Worm (Caenorhabditis elegans) whole organism, L2 larva: Measurements from ENCODE around the gene algn-8.

Source experiments
- C34F6.9 ChIP-seq: fragments of 150-350 bp; optimal IDR thresholded peaks from 2 replicates; lab custom pipeline; 2014; ENCODE audit warnings: missing biosample characterization, missing genetic modification characterization
- F13H6.1 ChIP-seq: sonication (generic microtip); optimal IDR thresholded peaks from 2 replicates; lab custom pipeline; 2016; ENCODE audit warnings: missing genetic modification characterization, missing compliant biosample characterization
- R02D3.7 ChIP-seq: fragments of 150-350 bp; optimal IDR thresholded peaks from 2 replicates; lab custom pipeline; 2014; ENCODE audit warnings: missing biosample characterization, missing genetic modification characterization
- Y55F3AM.14 ChIP-seq: fragments of 200-800 bp; sonication (Bioruptor generic); optimal IDR thresholded peaks from 2 replicates; lab custom pipeline; 2018; ENCODE audit warnings: mild to moderate bottlenecking, missing genetic modification characterization, missing compliant biosample characterization
- ZK546.5 ChIP-seq: sonication (generic microtip); optimal IDR thresholded peaks from 2 replicates; lab custom pipeline; 2017; ENCODE audit warnings: missing biosample characterization, missing genetic modification characterization
- aly-2 ChIP-seq: fragments of 150-350 bp; optimal IDR thresholded peaks from 2 replicates; lab custom pipeline; 2014; ENCODE audit warnings: missing biosample characterization, missing genetic modification characterization
- ama-1 ChIP-seq: fragments of 150-350 bp; optimal IDR thresholded peaks from 2 replicates; lab custom pipeline; 2018; ENCODE audit warnings: inconsistent platforms
- blmp-1 ChIP-seq: sonication (generic microtip); optimal IDR thresholded peaks from 2 replicates; lab custom pipeline; 2017; ENCODE audit warnings: missing genetic modification characterization, mild to moderate bottlenecking, missing compliant biosample characterization, antibody characterized with exemption, moderate library complexity; ENCODE audit not compliant: insufficient read depth
- ceh-16 ChIP-seq: fragments of 150-350 bp; optimal IDR thresholded peaks from 2 replicates; lab custom pipeline; 2014; ENCODE audit warnings: missing biosample characterization, missing genetic modification characterization
- ceh-82 ChIP-seq: fragments of 150-350 bp; optimal IDR thresholded peaks from 2 replicates; lab custom pipeline; 2014; ENCODE audit warnings: missing biosample characterization, missing genetic modification characterization
- crh-2 ChIP-seq: sonication (generic microtip); optimal IDR thresholded peaks from 2 replicates; lab custom pipeline; 2017; ENCODE audit warnings: missing biosample characterization, missing genetic modification characterization
- egl-27 ChIP-seq: sonication (generic microtip); optimal IDR thresholded peaks from 3 replicates; lab custom pipeline; 2017; ENCODE audit warnings: missing biosample characterization, missing genetic modification reagents, missing genetic modification characterization
- elt-1 ChIP-seq: fragments of 150-350 bp; optimal IDR thresholded peaks from 2 replicates; lab custom pipeline; 2014; ENCODE audit warnings: missing biosample characterization, missing genetic modification characterization
- elt-3 ChIP-seq: sonication (generic microtip); optimal IDR thresholded peaks from 2 replicates; lab custom pipeline; 2017; ENCODE audit warnings: missing biosample characterization, missing genetic modification characterization
- fos-1 ChIP-seq: fragments of 150-350 bp; optimal IDR thresholded peaks from 2 replicates; lab custom pipeline; 2014; ENCODE audit warnings: missing biosample characterization, missing genetic modification characterization
- gmeb-1 ChIP-seq: fragments of 150-350 bp; optimal IDR thresholded peaks from 2 replicates; lab custom pipeline; 2014; ENCODE audit warnings: missing biosample characterization, missing genetic modification characterization
- lin-13 ChIP-seq: fragments of 150-350 bp; optimal IDR thresholded peaks from 2 replicates; lab custom pipeline; 2014; ENCODE audit warnings: missing biosample characterization, missing genetic modification reagents, missing genetic modification characterization
- lin-39 ChIP-seq: fragments of 150-350 bp; optimal IDR thresholded peaks from 2 replicates; lab custom pipeline; 2014; ENCODE audit warnings: missing biosample characterization, missing genetic modification reagents, missing genetic modification characterization
- lsy-2 ChIP-seq, 2 experiments: fragments of 150-350 bp in 1 of 2; sonication (generic microtip) in 1 of 2; optimal IDR thresholded peaks; 2 replicates each; lab custom pipeline; 2014 to 2017; ENCODE audit warnings: missing biosample characterization in 2 of 2, missing genetic modification characterization in 2 of 2
- mab-5 ChIP-seq: fragments of 150-350 bp; optimal IDR thresholded peaks from 2 replicates; lab custom pipeline; 2014; ENCODE audit warnings: missing biosample characterization, missing genetic modification characterization
- mbf-1 ChIP-seq: sonication (generic microtip); optimal IDR thresholded peaks from 2 replicates; lab custom pipeline; 2017; ENCODE audit warnings: missing biosample characterization, missing genetic modification characterization
- mdl-1 ChIP-seq, 2 experiments: fragments of 150-350 bp in 1 of 2; sonication (generic microtip) in 1 of 2; optimal IDR thresholded peaks; 2 replicates each; lab custom pipeline; 2017; ENCODE audit warnings: missing biosample characterization in 2 of 2, missing genetic modification characterization in 2 of 2
- nhr-10 ChIP-seq: sonication (generic microtip); optimal IDR thresholded peaks from 2 replicates; lab custom pipeline; 2017; ENCODE audit warnings: missing biosample characterization, missing genetic modification characterization
- nhr-11 ChIP-seq: fragments of 150-350 bp; optimal IDR thresholded peaks from 2 replicates; lab custom pipeline; 2014; ENCODE audit warnings: missing biosample characterization, missing genetic modification characterization
- nhr-12 ChIP-seq: fragments of 150-350 bp; optimal IDR thresholded peaks from 2 replicates; lab custom pipeline; 2014; ENCODE audit warnings: missing biosample characterization, missing genetic modification characterization
- nhr-129 ChIP-seq: fragments of 150-350 bp; optimal IDR thresholded peaks from 2 replicates; lab custom pipeline; 2014; ENCODE audit warnings: missing biosample characterization, missing genetic modification characterization
- nhr-23 ChIP-seq: fragments of 150-350 bp; optimal IDR thresholded peaks from 2 replicates; lab custom pipeline; 2014; ENCODE audit warnings: missing biosample characterization, missing genetic modification reagents, missing genetic modification characterization
- nhr-237 ChIP-seq: fragments of 150-350 bp; optimal IDR thresholded peaks from 2 replicates; lab custom pipeline; 2014; ENCODE audit warnings: missing biosample characterization, missing genetic modification characterization
- nhr-77 ChIP-seq: fragments of 150-350 bp; optimal IDR thresholded peaks from 2 replicates; lab custom pipeline; 2014; ENCODE audit warnings: missing biosample characterization, missing genetic modification characterization
- skn-1 ChIP-seq: sonication (generic microtip); optimal IDR thresholded peaks from 2 replicates; lab custom pipeline; 2017; ENCODE audit warnings: missing biosample characterization, missing genetic modification characterization
- snpc-4 ChIP-seq: fragments of 150-350 bp; optimal IDR thresholded peaks from 2 replicates; lab custom pipeline; 2014; ENCODE audit warnings: missing biosample characterization, missing genetic modification characterization
- unc-39 ChIP-seq: fragments of 150-350 bp; optimal IDR thresholded peaks from 2 replicates; lab custom pipeline; 2014; ENCODE audit warnings: missing biosample characterization, missing genetic modification characterization
- ztf-1 ChIP-seq: fragments of 200-800 bp; sonication (Bioruptor generic); conservative IDR thresholded peaks from 2 replicates; pipeline ENCODE4 v1.3.6; 2022; ENCODE audit warnings: missing genetic modification characterization, missing compliant biosample characterization
- ztf-11 ChIP-seq: sonication (generic microtip); optimal IDR thresholded peaks from 2 replicates; lab custom pipeline; 2017; ENCODE audit warnings: missing biosample characterization, missing genetic modification characterization
- ztf-4 ChIP-seq: fragments of 150-350 bp; optimal IDR thresholded peaks from 2 replicates; lab custom pipeline; 2014; ENCODE audit warnings: missing biosample characterization, missing genetic modification characterization

The algn-8 gene

DNA sequence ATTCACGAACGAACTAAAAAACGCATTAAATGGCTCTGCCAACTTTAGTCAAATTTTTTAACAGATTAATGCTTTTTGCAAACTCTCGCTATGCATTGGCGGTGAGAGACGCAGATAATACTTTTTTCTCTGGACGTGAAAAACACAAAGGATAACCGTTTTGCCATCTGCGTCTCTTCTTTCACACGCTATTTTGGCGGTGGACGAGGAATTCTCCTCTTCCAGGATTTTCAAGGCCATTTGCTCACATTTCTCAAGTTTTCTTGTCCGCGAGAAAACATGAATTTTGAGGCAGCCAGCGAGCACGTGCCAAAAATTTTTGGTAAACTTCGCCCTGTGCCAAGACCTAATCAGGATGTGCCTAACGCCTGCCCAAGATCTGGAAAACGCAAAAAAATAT, 44.8 kb upstream of the algn-8 start (continued):
- TF ChIP-seq F13H6.1 (tag; lab: Kevin White, UChicago), result peak; percentile 15
- no peak for TF ChIP-seq nhr-77
- no peak for TF ChIP-seq ztf-4 (tag; lab: Kevin White, UChicago)
- no peak for TF ChIP-seq ceh-82 (tag; lab: Kevin White, UChicago)
- TF ChIP-seq nhr-12 (tag; lab: Kevin White, UChicago), result no peak
- TF ChIP-seq gmeb-1 (tag; lab: Kevin White, UChicago), result peak; percentile 15
- no peak for TF ChIP-seq snpc-4 (tag; lab: Kevin White, UChicago)

DNA sequence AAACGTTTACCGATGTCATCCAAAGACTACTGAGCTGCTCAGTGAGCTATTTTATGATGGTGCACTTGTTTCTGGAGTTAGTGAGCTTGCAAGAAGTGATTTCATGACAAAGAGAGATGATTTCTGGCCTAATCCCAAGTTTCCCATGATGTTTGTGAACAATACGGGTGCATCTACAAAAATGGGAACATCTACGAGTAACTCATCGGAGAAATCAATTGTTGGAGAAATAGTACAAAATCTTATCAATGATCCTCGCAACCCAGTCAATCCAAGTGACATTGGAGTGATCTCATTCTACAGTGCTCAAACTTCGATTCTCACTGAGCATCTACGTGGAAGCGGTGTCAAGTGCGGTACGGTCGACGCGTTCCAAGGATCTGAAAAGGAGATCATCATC, 42.2 kb upstream of the algn-8 start:
- no peak for TF ChIP-seq nhr-23 (tag; lab: Kevin White, UChicago)
- TF ChIP-seq R02D3.7 (tag; lab: Kevin White, UChicago), result no peak
- TF ChIP-seq nhr-129 (tag; lab: Kevin White, UChicago), result no peak
- no peak for TF ChIP-seq nhr-237
- no peak for TF ChIP-seq unc-39 (tag; lab: Kevin White, UChicago)
- TF ChIP-seq mab-5 (tag; lab: Kevin White, UChicago), result no peak
- no peak for TF ChIP-seq egl-27
- no peak for TF ChIP-seq lin-13 (GFP tag; lab: Kevin White, UChicago)
- TF ChIP-seq elt-1, result no peak
- no peak for TF ChIP-seq crh-2 (tag; lab: Kevin White, UChicago)
- no peak for TF ChIP-seq mbf-1 (tag; lab: Kevin White, UChicago)
- TF ChIP-seq snpc-4 (tag; lab: Kevin White, UChicago), result no peak
- TF ChIP-seq blmp-1 (tag; lab: Kevin White, UChicago), result no peak
- TF ChIP-seq nhr-11, result no peak
- TF ChIP-seq mdl-1 (tag; optimal IDR thresholded peaks at IDR 0.05; lab: Kevin White, UChicago), result no peak
- no peak for TF ChIP-seq nhr-10 (tag; lab: Kevin White, UChicago)
- TF ChIP-seq skn-1 (tag; lab: Kevin White, UChicago), result no peak
- no peak for TF ChIP-seq fos-1 (tag; lab: Kevin White, UChicago)

DNA sequence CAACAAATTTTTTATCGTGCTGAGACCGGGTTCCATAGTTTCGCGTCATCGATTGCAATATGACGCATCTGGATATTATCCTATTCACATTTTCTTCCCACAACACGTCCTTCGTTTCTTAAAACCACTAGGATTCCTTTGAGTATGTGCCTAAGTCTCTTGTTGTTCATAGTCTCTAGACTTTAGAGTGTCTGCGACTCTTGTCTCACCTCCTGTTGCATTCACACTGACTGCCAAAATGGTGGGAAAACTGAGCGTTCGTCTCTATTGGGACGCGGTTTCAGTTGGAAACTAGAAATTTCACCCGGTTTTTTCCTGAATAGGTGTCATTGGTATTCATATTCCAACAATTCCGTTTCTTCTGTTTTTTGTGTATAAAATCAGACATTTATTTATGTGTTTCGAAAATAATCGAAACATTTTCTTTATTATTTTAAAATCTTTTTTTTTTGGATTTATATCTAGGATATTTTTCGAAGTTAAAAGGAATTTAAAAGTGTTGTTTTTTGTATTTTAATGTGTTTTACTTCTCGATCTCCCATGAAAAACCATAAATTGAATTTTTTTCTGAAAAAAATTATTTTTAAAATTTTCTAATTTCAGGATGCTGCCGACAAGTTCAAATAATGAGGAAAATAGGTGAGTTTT, 35.5 kb upstream of the algn-8 start, which contains the start of gene C05C10.2:
Gene C05C10.2 (plus strand): TSS at position 598 of the 648 bp plus-strand sequence.
- TF ChIP-seq elt-3 (tag; lab: Kevin White, UChicago) (no peak), ceh-16 (tag; lab: Kevin White, UChicago) (no peak), elt-1 (no peak), Y55F3AM.14 (no peak), nhr-129 (tag; lab: Kevin White, UChicago) (peak; percentile 4), blmp-1 (tag; lab: Kevin White, UChicago) (no peak), nhr-23 (tag; lab: Kevin White, UChicago) (no peak), C34F6.9 (tag; lab: Kevin White, UChicago) (peak; percentile 46), ZK546.5 (tag; lab: Kevin White, UChicago) (no peak)
- TF ChIP-seq, all 48 proteins: peak for 2

DNA sequence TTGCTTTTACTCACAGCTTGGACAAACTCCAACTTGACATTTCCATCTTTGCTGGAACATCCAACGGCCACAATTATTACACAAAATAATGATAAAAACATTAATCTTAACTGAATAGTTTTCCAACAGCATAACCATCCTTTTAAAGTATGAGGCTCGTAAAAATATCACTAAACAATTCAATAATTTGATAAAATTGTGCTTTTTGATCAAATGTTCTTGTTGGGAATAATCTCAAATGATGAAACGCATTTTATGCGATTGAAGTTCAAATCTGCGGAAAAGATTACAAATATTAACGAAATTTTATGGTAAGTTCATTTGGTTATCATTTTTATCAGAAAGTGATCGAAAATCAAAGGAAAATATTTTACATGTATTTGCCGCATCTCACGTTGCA, 34.2 kb upstream of the algn-8 start, which contains the start of gene pho-10:
Gene pho-10 (minus strand): TSS at position 101 of the 400 bp plus-strand sequence.
- no peak for TF ChIP-seq ztf-1 (GFP tag; lab: Robert Waterston, UW)
- TF ChIP-seq nhr-237, result no peak
- no peak for TF ChIP-seq skn-1 (tag; lab: Kevin White, UChicago)
- TF ChIP-seq aly-2 (tag; lab: Kevin White, UChicago), result no peak
- TF ChIP-seq ceh-82 (tag; lab: Kevin White, UChicago), result no peak
- TF ChIP-seq lin-39 (tag; lab: Kevin White, UChicago), result no peak
- TF ChIP-seq ztf-11 (tag; lab: Kevin White, UChicago), result no peak
- no peak for TF ChIP-seq snpc-4 (tag; lab: Kevin White, UChicago)

DNA sequence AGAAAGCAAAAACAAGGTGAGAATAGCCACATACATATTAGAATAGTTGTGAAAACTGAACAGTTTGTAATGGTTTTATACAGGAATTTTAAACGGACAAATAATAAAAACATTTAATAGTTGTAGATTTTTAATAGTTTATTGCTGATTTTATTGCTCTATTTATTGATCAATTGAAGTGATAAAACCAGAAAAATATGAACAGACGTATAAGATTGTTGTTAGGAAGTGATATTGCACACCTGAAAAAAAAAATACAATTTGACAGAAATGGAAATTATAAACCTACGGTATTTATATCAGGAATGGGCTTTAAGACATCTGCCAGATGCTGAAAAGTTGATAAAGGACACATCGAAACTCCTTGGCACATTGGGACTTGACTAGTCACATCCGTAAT, 31.7 kb upstream of the algn-8 start, which contains the start of gene C05C10.8:
Gene C05C10.8 (minus strand): TSS at position 101 of the 400 bp plus-strand sequence.
- TF ChIP-seq nhr-77 (no peak), nhr-12 (tag; lab: Kevin White, UChicago) (no peak), skn-1 (tag; lab: Kevin White, UChicago) (no peak), lsy-2 (tag; optimal IDR thresholded peaks at IDR 0.05; lab: Kevin White, UChicago) (no peak), ama-1 (lab: Kevin White, UChicago) (no peak)
